Worm (Caenorhabditis elegans) whole organism, early embryonic: Measurements from ENCODE around the gene F11A5.5.

Experiments used
- B0310.2 ChIP-seq: sonication (generic microtip); optimal IDR thresholded peaks from 2 replicates; lab custom pipeline; 2016; ENCODE audit warnings: mild to moderate bottlenecking, missing genetic modification characterization, missing compliant biosample characterization
- aly-1 ChIP-seq: sonication (generic microtip); optimal IDR thresholded peaks from 2 replicates; lab custom pipeline; 2016; ENCODE audit warnings: missing genetic modification characterization, missing compliant biosample characterization
- ama-1 ChIP-seq: fragments of 150-350 bp; optimal IDR thresholded peaks from 2 replicates; lab custom pipeline; 2014
- ceh-13 ChIP-seq: fragments of 200-800 bp; sonication (Bioruptor generic); optimal IDR thresholded peaks from 2 replicates; lab custom pipeline; 2018; ENCODE audit warnings: mild to moderate bottlenecking, missing genetic modification characterization, missing compliant biosample characterization
- ceh-36 ChIP-seq: sonication (generic microtip); optimal IDR thresholded peaks from 2 replicates; lab custom pipeline; 2016; ENCODE audit warnings: missing genetic modification characterization, inconsistent platforms, missing compliant biosample characterization
- flt-1 ChIP-seq: fragments of 200-800 bp; sonication (Bioruptor generic); IDR thresholded peaks from 2 replicates; pipeline ENCODE4 v1.3.6; 2022; ENCODE audit warnings: missing genetic modification characterization, missing compliant biosample characterization
- hmg-4 ChIP-seq: fragments of 200-800 bp; sonication (Bioruptor generic); optimal IDR thresholded peaks from 2 replicates; lab custom pipeline; 2018; ENCODE audit warnings: mild to moderate bottlenecking, missing genetic modification characterization, missing compliant biosample characterization
- hnd-1 ChIP-seq: sonication (generic microtip); optimal IDR thresholded peaks from 2 replicates; lab custom pipeline; 2016; ENCODE audit warnings: missing genetic modification characterization, missing compliant biosample characterization
- scrt-1 ChIP-seq: fragments of 200-800 bp; sonication (Bioruptor generic); IDR thresholded peaks from 2 replicates; pipeline ENCODE4 v1.3.6; 2022; ENCODE audit warnings: missing genetic modification characterization, missing compliant biosample characterization
- tbx-11 ChIP-seq: fragments of 200-800 bp; sonication (Bioruptor generic); IDR thresholded peaks from 2 replicates; pipeline ENCODE4 v1.3.6; 2022; ENCODE audit warnings: missing genetic modification characterization, missing compliant biosample characterization
- tbx-37 ChIP-seq: fragments of 200-800 bp; sonication (Bioruptor generic); conservative IDR thresholded peaks from 2 replicates; pipeline ENCODE4 v1.3.6; 2022; ENCODE audit warnings: missing genetic modification reagents, missing genetic modification characterization, missing compliant biosample characterization
- tra-4 ChIP-seq: sonication (generic microtip); optimal IDR thresholded peaks from 2 replicates; lab custom pipeline; 2017; ENCODE audit warnings: missing genetic modification characterization, missing compliant biosample characterization

ce11 chrV:16214505-16214904 lies 16.4 kb downstream of the F11A5.5 start, which contains the start of gene F11A5.9:
- TF ChIP-seq ceh-13 (GFP tag; lab: Kevin White, UChicago) (no peak), ama-1 (lab: Kevin White, UChicago) (no peak), aly-1 (no peak), tbx-11 (GFP tag; lab: Robert Waterston, UW) (no peak), B0310.2 (tag; lab: Kevin White, UChicago) (no peak), tra-4 (tag; lab: Kevin White, UChicago) (no peak), flt-1 (GFP tag; lab: Robert Waterston, UW) (no peak), hmg-4 (GFP tag; lab: Kevin White, UChicago) (no peak), ceh-36 (no peak), tbx-37 (no peak), hnd-1 (tag; lab: Kevin White, UChicago) (no peak), scrt-1 (GFP tag; lab: Robert Waterston, UW) (no peak)
